Fruit fly (Drosophila melanogaster): ENCODE results near the gene MTA1-like.

The MTA1-like gene

DNA sequence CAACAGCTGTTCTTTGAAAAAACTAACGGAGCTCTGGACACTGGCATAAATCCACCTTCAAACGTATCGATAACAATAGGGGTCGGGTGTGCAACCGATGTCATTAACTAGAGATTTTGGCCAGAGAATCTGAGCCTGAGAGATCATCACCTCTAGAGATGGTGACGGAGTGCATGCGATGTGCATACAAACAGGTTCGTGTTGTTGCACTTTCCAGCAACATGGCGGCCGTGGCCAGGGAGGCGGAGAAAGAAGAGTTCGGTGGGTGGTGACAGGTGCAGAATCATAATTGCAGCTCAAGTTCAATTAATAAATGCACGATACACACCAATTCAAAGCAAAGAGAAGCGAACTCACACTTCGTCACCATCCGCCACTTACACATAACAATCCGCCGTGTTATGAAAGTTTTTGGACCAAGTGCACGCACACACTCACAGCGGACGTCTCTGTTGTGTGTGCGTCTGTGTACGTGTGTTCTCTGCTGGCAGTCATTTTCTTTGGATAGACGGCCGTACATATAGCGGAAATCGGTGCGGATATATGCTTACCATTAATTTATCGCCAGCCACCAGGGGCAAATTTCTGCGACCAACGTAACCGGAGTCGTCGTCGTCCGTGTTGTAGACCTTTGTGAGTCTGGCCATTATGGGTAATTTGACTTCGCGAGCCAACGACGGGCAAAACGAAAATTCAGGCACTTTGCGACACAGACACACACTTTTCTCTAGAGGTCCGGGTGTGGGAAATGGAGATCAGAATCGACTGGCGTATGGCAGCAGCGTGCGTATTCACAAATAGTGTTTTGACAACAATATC lies 10.7 kb upstream of the MTA1-like start (continued):
- no peak for TF ChIP-seq nmo (GFP tag; optimal IDR thresholded peaks at IDR 0.05)
- no peak for TF ChIP-seq caup (GFP tag; optimal IDR thresholded peaks at IDR 0.05; ENCODE audit: severe bottlenecking)
- TF ChIP-seq CG13296 (GFP tag; optimal IDR thresholded peaks at IDR 0.05), result peak; percentile 12
- TF ChIP-seq CG4360 (GFP tag; IDR thresholded peaks at IDR 0.05), result peak; percentile 46; the same call in 1 of the 2 replicates
- no peak for TF ChIP-seq wdn (GFP tag; IDR thresholded peaks at IDR 0.05)
- TF ChIP-seq dati (GFP tag; IDR thresholded peaks at IDR 0.05), result no peak
- TF ChIP-seq lmd (GFP tag; IDR thresholded peaks at IDR 0.05), result 0 out of 2 replicates have a peak, but pooled peaks have one; percentile 4
- TF ChIP-seq scrt (GFP tag; optimal IDR thresholded peaks at IDR 0.05), result no peak
- TF ChIP-seq YL-1 (GFP tag; optimal IDR thresholded peaks at IDR 0.05), result peak; percentile 76
- no peak for TF ChIP-seq CG8290 (GFP tag; optimal IDR thresholded peaks at IDR 0.05)
- peak in 1 of 2 experiments; percentile 30 for TF ChIP-seq CG8290 (tag; optimal IDR thresholded peaks at IDR 0.05)
- TF ChIP-seq Drgx (GFP tag; IDR thresholded peaks at IDR 0.05), result no peak
- no peak for TF ChIP-seq ftz-f1 (GFP tag; optimal IDR thresholded peaks at IDR 0.05)
- peak; percentile 2 for TF ChIP-seq CG18011 (GFP tag; optimal IDR thresholded peaks at IDR 0.05)
- TF ChIP-seq CG16813 (GFP tag; IDR thresholded peaks at IDR 0.05; ENCODE audit: partially characterized antibody), result peak; percentile 39; the same call in 1 of the 3 replicates
- TF ChIP-seq HLH3B (GFP tag; IDR thresholded peaks at IDR 0.05), result no peak
- no peak for TF ChIP-seq Nf-YC (tag; optimal IDR thresholded peaks at IDR 0.05)
- no peak for TF ChIP-seq CG5953 (GFP tag; IDR thresholded peaks at IDR 0.05)
- no peak for TF ChIP-seq Oli (tag; optimal IDR thresholded peaks at IDR 0.05)
- TF ChIP-seq CG34224 (GFP tag; IDR thresholded peaks at IDR 0.05; ENCODE audit: partially characterized antibody), result no peak
- peak; percentile 70 for TF ChIP-seq CG34376 (GFP tag; optimal IDR thresholded peaks at IDR 0.05)
- TF ChIP-seq jumu (GFP tag; optimal IDR thresholded peaks at IDR 0.05), result no peak

DNA sequence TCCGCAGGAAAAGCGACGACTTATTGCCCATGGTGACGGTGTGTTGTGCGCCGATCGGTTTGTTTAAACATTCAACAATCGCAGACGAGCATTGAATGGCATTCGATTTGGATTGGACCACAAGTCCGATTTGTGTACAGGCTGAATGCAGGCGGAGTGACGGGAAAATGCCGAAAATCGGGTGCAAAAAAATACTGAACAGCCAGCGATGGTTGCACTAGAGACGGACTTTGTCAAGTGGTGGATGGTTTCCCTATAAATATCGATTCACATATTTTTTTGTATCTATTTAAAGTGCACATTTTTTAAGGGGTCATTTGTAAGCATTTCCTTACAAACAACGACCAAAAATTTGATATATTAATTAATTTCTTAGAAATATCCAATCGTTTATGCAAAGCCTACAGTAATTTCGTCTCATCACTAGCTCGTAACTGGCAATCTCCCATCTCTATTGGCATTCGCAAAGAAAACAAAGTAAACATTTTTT lies 6.2 kb upstream of the MTA1-like start, which contains the start of the genes elm and MED27:
Gene elm, minus strand, starts transcription at position 170 of the 490 bp plus-strand sequence.
Gene MED27, plus strand, starts transcription at position 448 of the 490 bp plus-strand sequence.
- TF ChIP-seq CG8290 (GFP tag; optimal IDR thresholded peaks at IDR 0.05) (peak; percentile 90), CG8290 (tag; optimal IDR thresholded peaks at IDR 0.05) (peak; percentile 64 to 70), pita (GFP tag; optimal IDR thresholded peaks at IDR 0.05) (no peak), Nf-YC (tag; optimal IDR thresholded peaks at IDR 0.05) (peak; percentile 90), CoRest (tag; optimal IDR thresholded peaks at IDR 0.05) (peak; percentile 95), Dll (GFP tag; IDR thresholded peaks at IDR 0.05; ENCODE audit: partially characterized antibody) (peak; percentile 98), Hand (GFP tag; optimal IDR thresholded peaks at IDR 0.05) (peak; percentile 8), peb (GFP tag; IDR thresholded peaks at IDR 0.05) (peak; percentile 85), dati (GFP tag; IDR thresholded peaks at IDR 0.05) (no peak; the same call in 1 of the 2 replicates), Dek (tag; optimal IDR thresholded peaks at IDR 0.05) (peak; percentile 89), ind (GFP tag; optimal IDR thresholded peaks at IDR 0.05) (peak; percentile 95), CG1529 (GFP tag; optimal IDR thresholded peaks at IDR 0.05) (peak; percentile 75), NFAT (GFP tag; IDR thresholded peaks at IDR 0.05) (peak; percentile 94), onecut (GFP tag; IDR thresholded peaks at IDR 0.05) (peak; percentile 71), her (GFP tag; optimal IDR thresholded peaks at IDR 0.05) (peak; percentile 73), br (optimal IDR thresholded peaks at IDR 0.05) (no peak), kni (GFP tag; optimal IDR thresholded peaks at IDR 0.05) (peak; percentile 85), CG3838 (GFP tag; optimal IDR thresholded peaks at IDR 0.05) (peak; percentile 87), CG6654 (GFP tag; optimal IDR thresholded peaks at IDR 0.05) (peak; percentile 61), usp (GFP tag; optimal IDR thresholded peaks at IDR 0.05) (no peak), CG14710 (tag; optimal IDR thresholded peaks at IDR 0.05) (peak; percentile 96), Hr51 (GFP tag; optimal IDR thresholded peaks at IDR 0.05) (peak; percentile 88 to 92), CG13775 (GFP tag; optimal IDR thresholded peaks at IDR 0.05) (peak; percentile 96), CG10654 (GFP tag; optimal IDR thresholded peaks at IDR 0.05) (peak; percentile 93), TFAM (GFP tag; optimal IDR thresholded peaks at IDR 0.05) (peak; percentile 62), gsb-n (tag; optimal IDR thresholded peaks at IDR 0.05) (no peak), CG18476 (GFP tag; optimal IDR thresholded peaks at IDR 0.05) (peak; percentile 92), CG16779 (GFP tag; IDR thresholded peaks at IDR 0.05) (peak; percentile 25; the same call in 1 of the 2 replicates), CG30020 (tag; optimal IDR thresholded peaks at IDR 0.05) (peak; percentile 85), Blimp-1 (GFP tag; optimal IDR thresholded peaks at IDR 0.05) (peak; percentile 86)
